Fruit fly (Drosophila melanogaster) S2 (cell line): ENCODE measurements around the gene Taf11.

Experiments used
- CG8478 ChIP-seq: fragments of >200 bp; optimal IDR thresholded peaks from 2 replicates; lab custom pipeline; 2018
- CTCF ChIP-seq, 2 experiments: fragments of >200 bp; optimal IDR thresholded peaks; 2 replicates each; lab custom pipeline; 2018

dm6 chr2L:9757990-9758814 is 4.9 kb downstream of the Taf11 start, which contains the start of gene zf30C:
- TF ChIP-seq CTCF (optimal IDR thresholded peaks at IDR 0.05; lab: Kevin White, UChicago), result no peak
- TF ChIP-seq CG8478 (lab: Kevin White, UChicago), result no peak
